Fruit fly (Drosophila melanogaster): ENCODE results near the gene CG4281.

CG4281 gene

dm6 chrX:2094072-2094761 lies 29.3 kb upstream of the CG4281 start, which contains the start of gene csw (continued):
- TF ChIP-seq hbn (GFP tag; IDR thresholded peaks at IDR 0.05; ENCODE audit: partially characterized antibody) (no peak), scrt (GFP tag; optimal IDR thresholded peaks at IDR 0.05) (no peak), pb (GFP tag; optimal IDR thresholded peaks at IDR 0.05) (no peak), wek (GFP tag; optimal IDR thresholded peaks at IDR 0.05) (no peak), Hmx (GFP tag; optimal IDR thresholded peaks at IDR 0.05) (no peak), esg (GFP tag; conservative IDR thresholded peaks at IDR 0.05) (no peak), lab (GFP tag; optimal IDR thresholded peaks at IDR 0.05) (peak; percentile 3), Ptx1 (GFP tag; IDR thresholded peaks at IDR 0.05) (no peak), fd102C (GFP tag; optimal IDR thresholded peaks at IDR 0.05) (no peak), kah (GFP tag; optimal IDR thresholded peaks at IDR 0.05) (no peak), cg (GFP tag; optimal IDR thresholded peaks at IDR 0.05) (peak; percentile 99), ara (GFP tag; IDR thresholded peaks at IDR 0.05) (no peak), otp (GFP tag; IDR thresholded peaks at IDR 0.05) (no peak), zen2 (GFP tag; IDR thresholded peaks at IDR 0.05; ENCODE audit: partially characterized antibody) (no peak), ken (GFP tag; IDR thresholded peaks at IDR 0.05) (peak; percentile 72; the same call in 2 of the 3 replicates), Opbp (GFP tag; IDR thresholded peaks at IDR 0.05; ENCODE audit: partially characterized antibody) (0 out of 3 replicates have a peak, but pooled peaks have one; percentile 50), Lim3 (GFP tag; IDR thresholded peaks at IDR 0.05) (no peak), CG11560 (tag; IDR thresholded peaks at IDR 0.05) (0 out of 3 replicates have a peak, but pooled peaks have one; percentile 15), Ssrp (tag; optimal IDR thresholded peaks at IDR 0.05) (no peak), chif (GFP tag; optimal IDR thresholded peaks at IDR 0.05) (peak; percentile 0 to 54), dysf (GFP tag; IDR thresholded peaks at IDR 0.05) (peak; percentile 31; the same call in 1 of the 3 replicates), trem (tag; optimal IDR thresholded peaks at IDR 0.05) (peak; percentile 41), CG13296 (GFP tag; optimal IDR thresholded peaks at IDR 0.05) (no peak), Atf6 (GFP tag; IDR thresholded peaks at IDR 0.05) (no peak), vnd (GFP tag; IDR thresholded peaks at IDR 0.05; ENCODE audit: partially characterized antibody) (no peak), CG10147 (GFP tag; optimal IDR thresholded peaks at IDR 0.05) (no peak), Ets97D (GFP tag; optimal IDR thresholded peaks at IDR 0.05) (peak; percentile 91), CG6854 (GFP tag; optimal IDR thresholded peaks at IDR 0.05) (no peak), chn (GFP tag; optimal IDR thresholded peaks at IDR 0.05) (no peak), seq (GFP tag; IDR thresholded peaks at IDR 0.05) (0 out of 2 replicates have a peak, but pooled peaks have one; percentile 26), en (GFP tag; optimal IDR thresholded peaks at IDR 0.05) (no peak), CG5180 (GFP tag; optimal IDR thresholded peaks at IDR 0.05) (no peak), CG8478 (optimal IDR thresholded peaks at IDR 0.05) (peak; percentile 91), gsb (GFP tag; IDR thresholded peaks at IDR 0.05) (no peak), pros (GFP tag; optimal IDR thresholded peaks at IDR 0.05) (no peak), CG11695 (GFP tag; IDR thresholded peaks at IDR 0.05) (no peak), sim (GFP tag; IDR thresholded peaks at IDR 0.05) (no peak), ap (GFP tag; IDR thresholded peaks at IDR 0.05) (no peak), CG13123 (GFP tag; optimal IDR thresholded peaks at IDR 0.05) (no peak), gcm (GFP tag; optimal IDR thresholded peaks at IDR 0.05) (no peak), CG15269 (tag; optimal IDR thresholded peaks at IDR 0.05) (peak; percentile 5), CG7271 (tag; optimal IDR thresholded peaks at IDR 0.05) (no peak), Nf-YC (tag; optimal IDR thresholded peaks at IDR 0.05) (peak; percentile 60), zfh2 (GFP tag; optimal IDR thresholded peaks at IDR 0.05) (peak; percentile 63), MTF-1 (GFP tag; optimal IDR thresholded peaks at IDR 0.05; ENCODE audit: borderline replicate concordance) (no peak), sr (GFP tag; IDR thresholded peaks at IDR 0.05) (no peak), tio (GFP tag; optimal IDR thresholded peaks at IDR 0.05) (no peak), Vsx1 (GFP tag; optimal IDR thresholded peaks at IDR 0.05) (no peak), CG12391 (tag; optimal IDR thresholded peaks at IDR 0.05) (peak; percentile 33), Optix (GFP tag; IDR thresholded peaks at IDR 0.05) (no peak)
